Worm (Caenorhabditis elegans) whole organism, L1 larva: ENCODE data around the gene col-20.
"Not testable (repeated sequence)": the region's sequence is repeated elsewhere in the genome, so short reads cannot be mapped to it uniquely, and the experiment has no call there.

Experiments
- C04F5.9 ChIP-seq: sonication (generic microtip); optimal IDR thresholded peaks from 2 replicates; lab custom pipeline; 2016; ENCODE audit warnings: missing genetic modification characterization, missing compliant biosample characterization
- C16A3.4 ChIP-seq: fragments of 150-350 bp; optimal IDR thresholded peaks from 2 replicates; lab custom pipeline; 2014; ENCODE audit warnings: missing biosample characterization, missing genetic modification characterization
- C34B4.2 ChIP-seq: sonication (generic microtip); optimal IDR thresholded peaks from 2 replicates; lab custom pipeline; 2017; ENCODE audit warnings: mild to moderate bottlenecking, missing genetic modification characterization, missing compliant biosample characterization
- F16B12.6 ChIP-seq: fragments of 150-350 bp; optimal IDR thresholded peaks from 2 replicates; lab custom pipeline; 2014; ENCODE audit warnings: missing biosample characterization, missing genetic modification characterization
- Y116A8C.19 ChIP-seq: sonication (generic microtip); optimal IDR thresholded peaks from 2 replicates; lab custom pipeline; 2016; ENCODE audit warnings: missing compliant biosample characterization, missing genetic modification characterization, borderline replicate concordance
- aha-1 ChIP-seq: fragments of 150-350 bp; optimal IDR thresholded peaks from 2 replicates; lab custom pipeline; 2014; ENCODE audit warnings: missing biosample characterization, missing genetic modification characterization
- ama-1 ChIP-seq: fragments of 150-350 bp; optimal IDR thresholded peaks from 2 replicates; lab custom pipeline; 2014
- blmp-1 ChIP-seq: fragments of 150-350 bp; optimal IDR thresholded peaks from 2 replicates; lab custom pipeline; 2014; ENCODE audit warnings: missing biosample characterization, missing genetic modification characterization
- ces-1 ChIP-seq: fragments of 150-350 bp; optimal IDR thresholded peaks from 2 replicates; lab custom pipeline; 2014; ENCODE audit warnings: missing biosample characterization, missing genetic modification reagents, missing genetic modification characterization
- dpl-1 ChIP-seq, 3 experiments: fragments of 150-350 bp in 2 of 3; sonication (generic microtip) in 1 of 3; optimal IDR thresholded peaks; 2 replicates each; lab custom pipeline; 2014 to 2017; ENCODE audit warnings: missing biosample characterization in 3 of 3, missing genetic modification characterization in 3 of 3, missing genetic modification reagents in 3 of 3
- dsc-1 ChIP-seq: sonication (generic microtip); optimal IDR thresholded peaks from 2 replicates; lab custom pipeline; 2016; ENCODE audit warnings: mild to moderate bottlenecking, missing genetic modification characterization, missing compliant biosample characterization
- efl-1 ChIP-seq, 4 experiments: fragments of 150-350 bp; optimal IDR thresholded peaks in 3 of 4; peaks in 1 of 4; 1 replicate in 1 of 4; 2 replicates in 3 of 4; lab custom pipeline; 2014; ENCODE audit warnings: missing biosample characterization in 2 of 4, missing genetic modification characterization in 2 of 4, missing genetic modification reagents in 2 of 4
- egl-13 ChIP-seq: sonication (generic microtip); optimal IDR thresholded peaks from 2 replicates; lab custom pipeline; 2016; ENCODE audit warnings: missing genotype, missing genetic modification reagents, missing genetic modification characterization, missing compliant biosample characterization
- fkh-10 ChIP-seq: sonication (generic microtip); optimal IDR thresholded peaks from 2 replicates; lab custom pipeline; 2017; ENCODE audit warnings: missing biosample characterization, missing genetic modification reagents, missing genetic modification characterization
- fkh-4 ChIP-seq: sonication (generic microtip); optimal IDR thresholded peaks from 2 replicates; lab custom pipeline; 2016; ENCODE audit warnings: missing compliant biosample characterization, missing genetic modification characterization, borderline replicate concordance
- fkh-8 ChIP-seq: sonication (generic microtip); optimal IDR thresholded peaks from 2 replicates; lab custom pipeline; 2016; ENCODE audit warnings: mild to moderate bottlenecking, missing genetic modification characterization, missing compliant biosample characterization
- hlh-17 ChIP-seq: fragments of 200-800 bp; sonication (Bioruptor generic); optimal IDR thresholded peaks from 2 replicates; lab custom pipeline; 2018; ENCODE audit warnings: missing genetic modification characterization, mild to moderate bottlenecking, missing compliant biosample characterization, moderate library complexity, borderline replicate concordance
- hpl-2 ChIP-seq: fragments of 150-350 bp; optimal IDR thresholded peaks from 2 replicates; lab custom pipeline; 2014; ENCODE audit warnings: missing biosample characterization, missing genetic modification reagents, missing genetic modification characterization
- lin-14 ChIP-seq: fragments of 200-800 bp; sonication (Bioruptor generic); optimal IDR thresholded peaks from 2 replicates; lab custom pipeline; 2018; ENCODE audit warnings: mild to moderate bottlenecking, missing genetic modification characterization, moderate library complexity, missing compliant biosample characterization
- lin-15B ChIP-seq: fragments of 150-350 bp; sonication (generic microtip); optimal IDR thresholded peaks from 3 replicates; lab custom pipeline; 2014; ENCODE audit warnings: missing biosample characterization, missing genetic modification characterization
- lin-35 ChIP-seq, 2 experiments: fragments of 150-350 bp; optimal IDR thresholded peaks; 2 replicates each; lab custom pipeline; 2014; ENCODE audit warnings: missing biosample characterization in 2 of 2, missing genetic modification characterization in 2 of 2, missing genetic modification reagents in 2 of 2
- lir-3 ChIP-seq: sonication (generic microtip); optimal IDR thresholded peaks from 2 replicates; lab custom pipeline; 2016; ENCODE audit warnings: mild to moderate bottlenecking, missing genetic modification characterization, moderate library complexity, missing compliant biosample characterization; ENCODE audit not compliant: poor library complexity
- lsy-2 ChIP-seq, 2 experiments: fragments of 150-350 bp; optimal IDR thresholded peaks; 2 replicates each; lab custom pipeline; 2014; ENCODE audit warnings: missing biosample characterization in 2 of 2, missing genetic modification characterization in 2 of 2
- mdl-1 ChIP-seq, 2 experiments: fragments of 150-350 bp; optimal IDR thresholded peaks; 2 replicates each; lab custom pipeline; 2014 to 2017; ENCODE audit warnings: missing biosample characterization in 2 of 2, missing genetic modification characterization in 2 of 2, inconsistent platforms in 1 of 2
- nhr-11 ChIP-seq: fragments of 150-350 bp; optimal IDR thresholded peaks from 2 replicates; lab custom pipeline; 2014; ENCODE audit warnings: missing biosample characterization, missing genetic modification characterization
- nhr-20 ChIP-seq: sonication (generic microtip); optimal IDR thresholded peaks from 2 replicates; lab custom pipeline; 2016; ENCODE audit warnings: mild to moderate bottlenecking, missing genetic modification characterization, missing compliant biosample characterization
- nhr-47 ChIP-seq: sonication (generic microtip); optimal IDR thresholded peaks from 2 replicates; lab custom pipeline; 2016; ENCODE audit warnings: mild to moderate bottlenecking, missing genetic modification characterization, moderate library complexity, missing compliant biosample characterization
- nhr-71 ChIP-seq: sonication (generic microtip); optimal IDR thresholded peaks from 2 replicates; lab custom pipeline; 2016; ENCODE audit warnings: mild to moderate bottlenecking, missing genetic modification characterization, moderate library complexity, missing compliant biosample characterization
- nhr-84 ChIP-seq: sonication (generic microtip); optimal IDR thresholded peaks from 2 replicates; lab custom pipeline; 2017; ENCODE audit warnings: missing biosample characterization, missing genetic modification characterization
- nhr-90 ChIP-seq: sonication (generic microtip); optimal IDR thresholded peaks from 2 replicates; lab custom pipeline; 2016; ENCODE audit warnings: mild to moderate bottlenecking, missing genetic modification characterization, missing compliant biosample characterization; ENCODE audit not compliant: poor library complexity
- pag-3 ChIP-seq: sonication (generic microtip); optimal IDR thresholded peaks from 2 replicates; lab custom pipeline; 2017; ENCODE audit warnings: missing genetic modification characterization, mild to moderate bottlenecking, missing compliant biosample characterization, antibody characterized with exemption, borderline replicate concordance; ENCODE audit not compliant: insufficient read depth
- pqm-1 ChIP-seq: sonication (generic microtip); optimal IDR thresholded peaks from 3 replicates; lab custom pipeline; 2017; ENCODE audit warnings: missing biosample characterization, missing genetic modification characterization
- rnt-1 ChIP-seq: sonication (generic microtip); optimal IDR thresholded peaks from 2 replicates; lab custom pipeline; 2016; ENCODE audit warnings: mild to moderate bottlenecking, missing genetic modification characterization, moderate library complexity, missing compliant biosample characterization
- snpc-4 ChIP-seq: fragments of 150-350 bp; optimal IDR thresholded peaks from 2 replicates; lab custom pipeline; 2014; ENCODE audit warnings: missing biosample characterization, missing genetic modification characterization
- snu-23 ChIP-seq: sonication (generic microtip); optimal IDR thresholded peaks from 2 replicates; lab custom pipeline; 2016; ENCODE audit warnings: missing genetic modification characterization, missing compliant biosample characterization
- sox-4 ChIP-seq: sonication (generic microtip); optimal IDR thresholded peaks from 2 replicates; lab custom pipeline; 2016; ENCODE audit warnings: missing genetic modification characterization, missing compliant biosample characterization
- swsn-7 ChIP-seq: sonication (generic microtip); optimal IDR thresholded peaks from 2 replicates; lab custom pipeline; 2016; ENCODE audit warnings: missing genetic modification characterization, missing compliant biosample characterization
- unc-130 ChIP-seq: fragments of 150-350 bp; optimal IDR thresholded peaks from 2 replicates; lab custom pipeline; 2017; ENCODE audit warnings: missing biosample characterization, missing genetic modification characterization, inconsistent platforms
- ztf-11 ChIP-seq, 2 experiments: sonication (generic microtip); optimal IDR thresholded peaks; 2 replicates each; lab custom pipeline; 2016 to 2017; ENCODE audit warnings: missing genetic modification characterization in 2 of 2, missing biosample characterization in 1 of 2, missing compliant biosample characterization in 1 of 2

The col-20 gene

DNA sequence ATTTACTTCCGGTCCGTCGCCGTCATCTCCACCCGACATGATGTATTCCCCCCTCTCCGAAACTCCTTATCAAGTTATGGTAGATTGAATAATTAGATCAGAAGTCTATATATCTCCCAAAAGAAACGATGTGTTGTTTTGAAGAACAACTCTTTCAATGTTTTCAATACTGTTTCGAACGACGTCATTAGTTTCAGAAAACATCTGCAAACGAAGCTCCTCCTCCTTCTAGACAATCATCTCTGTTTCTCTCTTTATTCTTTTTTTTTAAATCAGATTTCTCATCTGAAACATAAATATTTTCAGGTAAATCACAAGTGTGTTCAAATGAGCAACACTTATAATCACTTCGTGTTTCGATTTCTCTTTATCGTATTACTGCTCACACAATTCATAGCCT, 20.7 kb downstream of the col-20 start, which contains the start of gene T23B7.3:
TSS of gene T23B7.3 (plus strand) at position 301 of the 400 bp plus-strand sequence.
- TF ChIP-seq pag-3 (tag; lab: Kevin White, UChicago) (no peak), fkh-8 (tag; lab: Kevin White, UChicago) (peak; percentile 25), nhr-71 (tag; lab: Kevin White, UChicago) (peak; percentile 29)

DNA sequence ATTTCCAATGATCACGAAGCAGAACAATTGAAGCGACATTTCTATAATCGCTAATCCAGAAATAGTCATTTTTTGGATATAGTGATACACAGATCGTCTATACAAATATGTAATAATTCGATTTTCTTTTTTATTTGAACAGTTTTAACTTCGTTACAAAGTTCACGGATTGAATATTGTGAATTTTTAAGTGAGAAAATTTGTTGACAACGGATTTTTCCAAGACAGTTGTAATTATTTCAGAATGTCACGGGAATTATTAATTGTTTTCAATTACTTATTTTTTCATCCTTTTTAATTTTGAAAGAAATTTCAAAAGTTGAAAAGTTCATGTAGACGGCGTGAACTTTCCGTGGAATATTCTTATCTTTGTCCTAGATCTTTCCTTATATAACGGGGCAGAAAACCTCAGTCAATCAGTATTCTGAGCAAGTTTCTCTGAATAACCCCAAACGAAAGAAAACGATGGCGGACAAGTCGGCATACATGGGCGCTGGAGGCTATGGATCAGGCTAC, 28.4 kb downstream of the col-20 start, which contains the start of the genes T23B7.2 and nspd-4:
TSS of gene T23B7.2 (minus strand) at position 101 of the 516 bp plus-strand sequence.
TSS of gene nspd-4 (plus strand) at position 466 of the 516 bp plus-strand sequence.
- TF ChIP-seq ama-1 (lab: Kevin White, UChicago); nhr-11; snpc-4: not testable (repeated sequence)

- TF ChIP-seq pag-3 (tag; lab: Kevin White, UChicago) (no peak), fkh-4 (tag; lab: Kevin White, UChicago) (no peak), fkh-10 (GFP tag; lab: Kevin White, UChicago) (no peak), snu-23 (no peak), dpl-1 (GFP tag; optimal IDR thresholded peaks at IDR 0.05; lab: Kevin White, UChicago) (no peak), aha-1 (no peak), C04F5.9 (no peak), mdl-1 (tag; optimal IDR thresholded peaks at IDR 0.05; lab: Kevin White, UChicago) (no peak), pqm-1 (tag; lab: Kevin White, UChicago) (no peak), egl-13 (tag; lab: Kevin White, UChicago) (no peak)
Measured at ce11 chrII:4837659-4838058, 32.9 kb downstream of the col-20 start, which contains the start of gene C33F10.12. C33F10.12 (minus strand) TSS chrII:4837759.

ce11 chrII:4834761-4835160, 35.8 kb downstream of the col-20 start, which contains the start of the genes C33F10.11 and C33F10.1:
C33F10.11 (minus strand) TSS chrII:4834861.
C33F10.1 (plus strand) TSS chrII:4835023.
- TF ChIP-seq unc-130 (tag; lab: Kevin White, UChicago) (no peak), egl-13 (tag; lab: Kevin White, UChicago) (no peak), sox-4 (no peak), C34B4.2 (no peak), blmp-1 (tag; lab: Kevin White, UChicago) (no peak), aha-1 (no peak)

DNA sequence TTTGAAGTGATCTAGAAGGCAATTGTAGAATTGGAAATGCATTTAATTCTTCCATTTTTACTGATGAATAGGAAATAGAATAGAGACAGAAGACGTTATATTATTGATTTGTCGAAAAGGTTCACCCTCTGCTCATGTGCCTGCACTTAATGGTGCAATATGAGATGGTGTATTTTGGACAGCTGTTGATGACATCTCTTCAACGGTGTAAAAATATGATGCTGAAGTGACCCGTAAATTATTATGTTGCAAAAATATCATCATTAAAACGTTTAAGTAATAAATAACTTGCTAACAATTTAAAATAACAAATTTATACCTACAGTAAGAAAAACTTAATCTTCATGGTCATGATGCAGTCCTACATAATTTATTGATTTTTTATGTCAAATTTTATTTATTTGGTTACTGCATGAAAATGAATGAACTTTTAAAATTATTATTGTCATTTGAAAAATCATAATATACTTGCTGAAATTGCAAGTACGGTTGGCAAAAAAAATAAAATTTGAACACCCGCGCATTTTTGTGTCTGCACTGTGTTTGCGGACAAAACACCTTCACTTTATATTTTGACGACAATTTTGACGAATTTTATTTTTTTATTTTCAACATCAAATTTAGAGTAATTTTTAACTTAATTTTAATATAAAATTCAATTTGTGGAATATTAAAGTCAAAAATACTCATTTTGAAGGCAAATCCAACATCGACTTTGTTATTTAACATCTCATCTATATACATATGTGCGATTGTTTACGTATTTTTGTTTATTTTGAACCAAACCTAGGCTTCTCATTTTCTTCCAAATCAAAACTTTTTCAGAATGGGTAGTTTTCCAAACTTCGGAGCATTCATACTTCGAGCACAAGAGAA, 42.6 kb downstream of the col-20 start, which contains the start of the genes fbxb-88 and tbck-1:
TSS of gene fbxb-88 (minus strand) at position 151 of the 876 bp plus-strand sequence.
TSS of gene tbck-1 (plus strand) at position 826 of the 876 bp plus-strand sequence.
- TF ChIP-seq lin-15B (tag; lab: Kevin White, UChicago) (peak; percentile 21), C16A3.4 (tag; lab: Kevin White, UChicago) (peak; percentile 57), ces-1 (GFP tag; lab: Kevin White, UChicago) (no peak), dsc-1 (tag; lab: Kevin White, UChicago) (peak; percentile 37), snpc-4 (peak; percentile 44), hlh-17 (GFP tag; lab: Kevin White, UChicago) (no peak), swsn-7 (tag; lab: Kevin White, UChicago) (peak; percentile 59), hpl-2 (GFP tag; lab: Kevin White, UChicago) (no peak), lir-3 (tag; lab: Kevin White, UChicago) (peak; percentile 27), lin-35 (GFP tag; optimal IDR thresholded peaks at IDR 0.05; lab: Kevin White, UChicago) (peak; percentile 98), F16B12.6 (tag; lab: Kevin White, UChicago) (peak; percentile 94), lsy-2 (tag; optimal IDR thresholded peaks at IDR 0.05; lab: Kevin White, UChicago) (peak; percentile 70 to 82), ama-1 (lab: Kevin White, UChicago) (no peak), efl-1 (optimal IDR thresholded peaks at IDR 0.05; lab: Kevin White, UChicago) (peak; percentile 96 to 97), efl-1 (GFP tag; optimal IDR thresholded peaks at IDR 0.05 in 1 of 2; lab: Kevin White, UChicago) (peak; percentile 97 to 99), nhr-47 (tag; lab: Kevin White, UChicago) (peak; percentile 68), fkh-8 (tag; lab: Kevin White, UChicago) (no peak), nhr-84 (no peak), Y116A8C.19 (tag; lab: Kevin White, UChicago) (no peak), unc-130 (tag; lab: Kevin White, UChicago) (peak; percentile 30), ztf-11 (tag; optimal IDR thresholded peaks at IDR 0.05; lab: Kevin White, UChicago) (peak in 1 of 2 experiments; percentile 14), pag-3 (tag; lab: Kevin White, UChicago) (peak; percentile 13), lin-14 (no peak), nhr-20 (tag; lab: Kevin White, UChicago) (peak; percentile 58), nhr-90 (tag; lab: Kevin White, UChicago) (peak; percentile 46), rnt-1 (peak; percentile 55)
